Worm (Caenorhabditis elegans): ENCODE results near the gene irld-40.
A peak's percentile ranks its signal among the peaks of the same experiment; 100 is the strongest.

The irld-40 gene

DNA sequence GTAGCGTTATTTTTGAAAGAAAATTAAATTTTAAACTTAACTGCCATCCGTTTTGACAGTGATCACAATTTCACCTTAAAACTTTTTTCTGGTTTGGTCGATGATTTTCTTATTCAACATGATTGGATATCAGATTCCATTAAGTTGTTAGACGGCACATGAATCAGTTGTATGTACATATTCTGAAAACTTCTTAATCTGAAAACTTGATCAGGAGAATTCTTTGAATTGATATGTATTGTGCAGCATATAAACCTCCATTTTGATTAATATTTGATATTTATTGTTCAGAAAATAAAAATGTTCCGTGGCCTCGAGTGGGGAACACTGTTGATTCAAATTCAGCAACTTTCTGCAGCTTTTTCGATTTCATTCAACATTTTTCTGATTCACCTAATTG is 22.4 kb upstream of the irld-40 start, which contains the start of gene str-221:
Gene str-221, plus strand, starts transcription at position 301 of the 400 bp plus-strand sequence.
- TF ChIP-seq bed-2 (GFP tag; IDR thresholded peaks at IDR 0.05) (no peak), lir-1 (GFP tag; conservative IDR thresholded peaks at IDR 0.05) (no peak), die-1 (tag; optimal IDR thresholded peaks at IDR 0.05) (no peak), unc-130 (GFP tag; optimal IDR thresholded peaks at IDR 0.05) (no peak), egl-18 (GFP tag; IDR thresholded peaks at IDR 0.05) (no peak), sptf-2 (GFP tag; optimal IDR thresholded peaks at IDR 0.05) (no peak), snpc-4 (GFP tag; optimal IDR thresholded peaks at IDR 0.05) (no peak), snpc-4 (tag; optimal IDR thresholded peaks at IDR 0.05) (no peak), rcor-1 (GFP tag; IDR thresholded peaks at IDR 0.05) (no peak), B0019.2 (GFP tag; conservative IDR thresholded peaks at IDR 0.05) (no peak), ztf-25 (GFP tag; IDR thresholded peaks at IDR 0.05) (no peak), snpc-1.1 (tag; optimal IDR thresholded peaks at IDR 0.05; ENCODE audit: insufficient read depth) (no peak), hlh-26 (GFP tag; conservative IDR thresholded peaks at IDR 0.05) (no peak), nhr-179 (tag; optimal IDR thresholded peaks at IDR 0.05) (no peak), ztf-3 (GFP tag; optimal IDR thresholded peaks at IDR 0.05) (no peak), mxl-1 (tag; optimal IDR thresholded peaks at IDR 0.05) (no peak), mes-4 (tag; optimal IDR thresholded peaks at IDR 0.05) (no peak)

DNA sequence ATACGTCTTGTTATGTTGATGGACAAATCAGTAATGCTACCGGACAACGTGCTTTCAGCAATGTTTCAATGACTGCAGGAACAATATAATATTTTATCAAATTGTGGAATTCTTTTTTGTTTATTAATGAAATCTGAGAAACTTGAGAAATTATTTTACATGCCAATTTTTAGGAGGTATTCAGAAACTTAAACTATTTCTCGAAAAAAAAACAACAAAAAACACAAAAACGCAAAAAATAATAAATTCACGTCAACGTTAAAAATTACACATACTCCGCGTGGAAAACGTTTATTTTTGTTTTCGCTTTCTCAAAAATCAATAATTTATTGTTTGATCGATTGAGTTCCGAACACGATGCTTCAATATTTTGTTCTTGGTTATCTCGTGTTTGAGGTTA is 20.2 kb upstream of the irld-40 start, which contains the start of gene Y46H3D.1:
Gene Y46H3D.1, plus strand, starts transcription at position 301 of the 400 bp plus-strand sequence.
- TF ChIP-seq atf-7 (tag; optimal IDR thresholded peaks at IDR 0.05) (no peak), K12H6.12 (tag; optimal IDR thresholded peaks at IDR 0.05) (no peak), Y53F4B.3 (GFP tag; IDR thresholded peaks at IDR 0.05) (no peak), madf-8 (GFP tag; conservative IDR thresholded peaks at IDR 0.05) (no peak), xnd-1 (tag; optimal IDR thresholded peaks at IDR 0.05) (no peak), F10E7.11 (tag; optimal IDR thresholded peaks at IDR 0.05) (no peak), ztf-22 (GFP tag; optimal IDR thresholded peaks at IDR 0.05) (no peak), F39B2.1 (GFP tag; IDR thresholded peaks at IDR 0.05) (no peak), sptf-2 (GFP tag; optimal IDR thresholded peaks at IDR 0.05) (no peak)

ce11 chrV:1642768-1643167 is 19.6 kb upstream of the irld-40 start:
- TF ChIP-seq nfya-2 (GFP tag; IDR thresholded peaks at IDR 0.05) (0 out of 2 replicates have a peak, but pooled peaks have one; percentile 55), aptf-3 (GFP tag; IDR thresholded peaks at IDR 0.05) (no peak)

DNA sequence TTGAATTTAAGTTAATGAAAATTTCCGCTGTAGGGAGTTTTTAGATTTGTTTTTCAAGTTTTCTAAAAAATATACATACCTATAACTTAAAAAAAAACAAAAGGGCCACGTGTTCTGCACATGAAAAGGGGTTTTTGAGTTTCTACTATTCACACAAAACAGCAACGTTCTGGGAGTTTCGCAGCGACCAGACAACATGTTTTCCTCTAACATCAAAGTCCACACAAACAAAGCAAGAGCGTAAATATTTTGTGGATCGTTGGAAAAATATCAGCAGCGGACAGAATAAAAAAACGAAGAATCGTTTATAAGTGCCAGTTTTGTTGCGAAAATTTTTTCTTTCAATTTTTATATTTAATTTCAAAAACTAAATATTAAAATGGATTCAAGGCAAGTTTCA is 18.5 kb upstream of the irld-40 start, which contains the start of gene alh-2:
Gene alh-2, plus strand, starts transcription at position 284 of the 400 bp plus-strand sequence.
- TF ChIP-seq hlh-26 (GFP tag; conservative IDR thresholded peaks at IDR 0.05) (no peak), K11D2.4 (GFP tag; IDR thresholded peaks at IDR 0.05) (no peak), gei-17 (GFP tag; optimal IDR thresholded peaks at IDR 0.05) (no peak), let-607 (tag; optimal IDR thresholded peaks at IDR 0.05) (no peak), repo-1 (tag; optimal IDR thresholded peaks at IDR 0.05) (no peak), dpl-1 (GFP tag; optimal IDR thresholded peaks at IDR 0.05) (no peak), ceh-58 (GFP tag; IDR thresholded peaks at IDR 0.05) (no peak)

DNA sequence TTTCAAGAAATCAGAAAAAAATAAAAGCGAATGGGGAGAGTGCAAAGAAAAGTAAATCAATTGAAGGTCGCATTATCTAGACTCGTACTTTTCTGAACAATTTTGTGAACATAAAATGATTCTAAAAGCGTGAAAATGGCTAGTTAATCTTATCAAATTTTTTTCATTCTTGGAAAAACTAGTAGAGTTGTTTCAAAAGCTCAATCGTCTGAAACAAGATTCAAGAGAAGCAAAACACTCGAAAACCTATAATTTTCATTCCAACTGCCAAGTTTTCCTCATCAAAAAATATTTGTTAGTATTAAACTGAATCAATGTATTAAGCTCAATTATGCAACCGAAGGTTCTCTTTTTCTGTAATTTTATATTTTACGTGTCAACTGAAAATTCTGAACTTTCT is 14.4 kb upstream of the irld-40 start, which contains the start of gene irld-45:
Gene irld-45, plus strand, starts transcription at position 301 of the 400 bp plus-strand sequence.
- no peak for TF ChIP-seq C06A6.2 (GFP tag; conservative IDR thresholded peaks at IDR 0.05)
- TF ChIP-seq sptf-2 (GFP tag; optimal IDR thresholded peaks at IDR 0.05), result no peak
